Worm (Caenorhabditis elegans) whole organism, L4 larva: ENCODE data around the gene rha-2.
A peak's percentile ranks its signal among the peaks of the same experiment; 100 is the strongest.

ENCODE experiments used
- F26F4.8 ChIP-seq: fragments of 200-800 bp; sonication (Bioruptor generic); conservative IDR thresholded peaks from 2 replicates; pipeline ENCODE4 v1.3.6; 2022; ENCODE audit warnings: missing genetic modification characterization, missing compliant biosample characterization
- F37D6.2 ChIP-seq: sonication (generic microtip); optimal IDR thresholded peaks from 2 replicates; lab custom pipeline; 2016; ENCODE audit warnings: mild to moderate bottlenecking, missing genetic modification characterization, missing compliant biosample characterization
- R02D3.7 ChIP-seq: fragments of 150-350 bp; sonication (generic microtip); optimal IDR thresholded peaks from 3 replicates; lab custom pipeline; 2014; ENCODE audit warnings: missing biosample characterization, missing genetic modification characterization
- T20F7.1 ChIP-seq: fragments of 200-800 bp; sonication (Bioruptor generic); optimal IDR thresholded peaks from 2 replicates; lab custom pipeline; 2018; ENCODE audit warnings: mild to moderate bottlenecking, missing genetic modification characterization, missing compliant biosample characterization
- Y5F2A.4 ChIP-seq: fragments of 200-800 bp; sonication (Bioruptor generic); optimal IDR thresholded peaks from 2 replicates; lab custom pipeline; 2018; ENCODE audit warnings: mild to moderate bottlenecking, missing genetic modification characterization, missing compliant biosample characterization
- Y75B8A.6 ChIP-seq: fragments of 200-800 bp; sonication (Bioruptor generic); IDR thresholded peaks from 2 replicates; pipeline ENCODE4 v1.3.6; 2022; ENCODE audit warnings: missing genetic modification reagents, missing genetic modification characterization, missing compliant biosample characterization
- ZK337.2 ChIP-seq: fragments of 200-800 bp; sonication (Bioruptor generic); IDR thresholded peaks from 2 replicates; pipeline ENCODE4 v1.3.6; 2022; ENCODE audit warnings: missing genetic modification reagents, missing genetic modification characterization, missing compliant biosample characterization
- ama-1 ChIP-seq: fragments of 150-350 bp; optimal IDR thresholded peaks from 2 replicates; lab custom pipeline; 2014; ENCODE audit warnings: inconsistent platforms, mixed read lengths
- ceh-20 ChIP-seq: fragments of 200-800 bp; sonication (Bioruptor generic); IDR thresholded peaks from 2 replicates; pipeline ENCODE4 v1.3.6; 2022; ENCODE audit warnings: missing genetic modification reagents, missing genetic modification characterization, missing compliant biosample characterization
- ceh-44 ChIP-seq: fragments of 200-800 bp; sonication (Bioruptor generic); IDR thresholded peaks from 2 replicates; pipeline ENCODE4 v1.3.6; 2022; ENCODE audit warnings: missing genetic modification reagents, missing genetic modification characterization, missing compliant biosample characterization
- ceh-62 ChIP-seq: sonication (generic microtip); optimal IDR thresholded peaks from 2 replicates; lab custom pipeline; 2017; ENCODE audit warnings: missing biosample characterization, missing genetic modification characterization
- cey-2 ChIP-seq: sonication (generic microtip); optimal IDR thresholded peaks from 3 replicates; lab custom pipeline; 2017; ENCODE audit warnings: missing genetic modification characterization, mild to moderate bottlenecking, missing compliant biosample characterization, antibody characterized with exemption, borderline replicate concordance; ENCODE audit not compliant: insufficient read depth
- daf-12 ChIP-seq: fragments of 150-350 bp; optimal IDR thresholded peaks from 2 replicates; lab custom pipeline; 2014; ENCODE audit warnings: missing biosample characterization, missing genetic modification reagents, missing genetic modification characterization
- dmd-8 ChIP-seq: fragments of 200-800 bp; sonication (Bioruptor generic); IDR thresholded peaks from 2 replicates; pipeline ENCODE4 v1.3.6; 2022; ENCODE audit warnings: missing genetic modification characterization, missing compliant biosample characterization
- duxl-1 ChIP-seq: sonication (generic microtip); optimal IDR thresholded peaks from 2 replicates; lab custom pipeline; 2016; ENCODE audit warnings: mild to moderate bottlenecking, missing genetic modification characterization, moderate library complexity, missing compliant biosample characterization; ENCODE audit not compliant: poor library complexity
- dve-1 ChIP-seq: sonication (generic microtip); optimal IDR thresholded peaks from 2 replicates; lab custom pipeline; 2017; ENCODE audit warnings: antibody characterized with exemption, mild to moderate bottlenecking, missing genetic modification characterization, missing compliant biosample characterization; ENCODE audit not compliant: insufficient read depth
- egl-27 ChIP-seq: sonication (generic microtip); optimal IDR thresholded peaks from 3 replicates; lab custom pipeline; 2017; ENCODE audit warnings: missing biosample characterization, missing genetic modification reagents, missing genetic modification characterization
- hif-1 ChIP-seq, 2 experiments: sonication (generic microtip); optimal IDR thresholded peaks; 2 replicates each; lab custom pipeline; 2016 to 2017; ENCODE audit warnings: missing compliant biosample characterization in 2 of 2, missing genetic modification characterization in 2 of 2, missing genetic modification reagents in 2 of 2, missing genotype in 2 of 2, mild to moderate bottlenecking in 1 of 2
- hmg-1.1 ChIP-seq: fragments of 200-800 bp; sonication (Bioruptor generic); IDR thresholded peaks from 2 replicates; pipeline ENCODE4 v1.3.6; 2022; ENCODE audit warnings: missing genetic modification reagents, missing genetic modification characterization, missing compliant biosample characterization
- lin-13 ChIP-seq: fragments of 150-350 bp; optimal IDR thresholded peaks from 2 replicates; lab custom pipeline; 2014; ENCODE audit warnings: missing biosample characterization, missing genetic modification reagents, missing genetic modification characterization
- lin-38 ChIP-seq: fragments of 200-800 bp; sonication (Bioruptor generic); IDR thresholded peaks from 2 replicates; pipeline ENCODE4 v1.3.6; 2022; ENCODE audit warnings: missing genetic modification reagents, missing genetic modification characterization, missing compliant biosample characterization
- lin-39 ChIP-seq: fragments of 150-350 bp; optimal IDR thresholded peaks from 2 replicates; lab custom pipeline; 2014; ENCODE audit warnings: missing biosample characterization, missing genetic modification reagents, missing genetic modification characterization
- lsy-2 ChIP-seq, 2 experiments: fragments of 150-350 bp in 1 of 2; sonication (generic microtip) in 1 of 2; optimal IDR thresholded peaks; 2 replicates each; lab custom pipeline; 2014 to 2017; ENCODE audit warnings: missing biosample characterization in 2 of 2, missing genetic modification characterization in 2 of 2
- madf-5 ChIP-seq, 2 experiments: fragments of 200-800 bp; sonication (Bioruptor generic); IDR thresholded peaks; 2 replicates each; pipeline ENCODE4 v1.3.6; 2022; ENCODE audit warnings: missing compliant biosample characterization in 2 of 2, missing genetic modification characterization in 2 of 2
- madf-9 ChIP-seq: fragments of 200-800 bp; sonication (Bioruptor generic); conservative IDR thresholded peaks from 2 replicates; pipeline ENCODE4 v1.3.6; 2022; ENCODE audit warnings: missing genetic modification reagents, missing genetic modification characterization, missing compliant biosample characterization
- mes-2 ChIP-seq: sonication (generic microtip); optimal IDR thresholded peaks from 2 replicates; lab custom pipeline; 2016; ENCODE audit warnings: missing genotype, mild to moderate bottlenecking, missing genetic modification characterization, missing compliant biosample characterization; ENCODE audit not compliant: poor library complexity, severe bottlenecking
- mxl-2 ChIP-seq: fragments of 200-800 bp; sonication (Bioruptor generic); conservative IDR thresholded peaks from 2 replicates; pipeline ENCODE4 v1.3.6; 2022; ENCODE audit warnings: missing genetic modification reagents, missing genetic modification characterization, missing compliant biosample characterization
- nhr-10 ChIP-seq: fragments of 150-350 bp; optimal IDR thresholded peaks from 2 replicates; lab custom pipeline; 2014; ENCODE audit warnings: missing biosample characterization, missing genetic modification characterization
- nhr-111 ChIP-seq: fragments of 200-800 bp; sonication (Bioruptor generic); optimal IDR thresholded peaks from 2 replicates; lab custom pipeline; 2018; ENCODE audit warnings: mild to moderate bottlenecking, missing genetic modification characterization, missing compliant biosample characterization
- nhr-237 ChIP-seq: sonication (generic microtip); optimal IDR thresholded peaks from 2 replicates; lab custom pipeline; 2017; ENCODE audit warnings: missing biosample characterization, missing genetic modification characterization
- nhr-25 ChIP-seq: sonication (generic microtip); optimal IDR thresholded peaks from 2 replicates; lab custom pipeline; 2017; ENCODE audit warnings: missing genetic modification characterization, mild to moderate bottlenecking, missing compliant biosample characterization, antibody characterized with exemption, moderate library complexity, borderline replicate concordance; ENCODE audit not compliant: insufficient read depth
- nhr-42 ChIP-seq: fragments of 200-800 bp; sonication (Bioruptor generic); IDR thresholded peaks from 2 replicates; pipeline ENCODE4 v1.3.6; 2022; ENCODE audit warnings: missing genetic modification characterization, missing compliant biosample characterization
- nhr-6 ChIP-seq: fragments of 150-350 bp; optimal IDR thresholded peaks from 2 replicates; lab custom pipeline; 2014; ENCODE audit warnings: missing biosample characterization, missing genetic modification characterization
- nhr-76 ChIP-seq: fragments of 150-350 bp; optimal IDR thresholded peaks from 2 replicates; lab custom pipeline; 2014; ENCODE audit warnings: missing biosample characterization, missing genetic modification characterization
- nhr-77 ChIP-seq: fragments of 150-350 bp; optimal IDR thresholded peaks from 2 replicates; lab custom pipeline; 2014; ENCODE audit warnings: missing biosample characterization, missing genetic modification characterization
- pha-4 ChIP-seq, 2 experiments: fragments of 150-350 bp in 1 of 2; fragments of 200-800 bp in 1 of 2; sonication (Bioruptor generic) in 1 of 2; IDR thresholded peaks in 1 of 2; optimal IDR thresholded peaks in 1 of 2; 2 replicates each; pipeline versions ENCODE4 v1.3.6 to Lab custom; 2014 to 2022; ENCODE audit warnings: missing genetic modification characterization in 2 of 2, missing genetic modification reagents in 2 of 2, missing biosample characterization in 1 of 2, missing compliant biosample characterization in 1 of 2
- php-3 ChIP-seq: fragments of 200-800 bp; sonication (Bioruptor generic); IDR thresholded peaks from 2 replicates; pipeline ENCODE4 v1.3.6; 2022; ENCODE audit warnings: missing genetic modification reagents, missing genetic modification characterization, missing compliant biosample characterization
- rbr-2 ChIP-seq: sonication (generic microtip); optimal IDR thresholded peaks from 2 replicates; lab custom pipeline; 2016; ENCODE audit warnings: missing genotype, missing genetic modification characterization, missing compliant biosample characterization
- sdz-12 ChIP-seq: fragments of 200-800 bp; sonication (Bioruptor generic); optimal IDR thresholded peaks from 2 replicates; lab custom pipeline; 2018; ENCODE audit warnings: mild to moderate bottlenecking, missing genetic modification characterization, missing compliant biosample characterization
- set-16 ChIP-seq: fragments of 200-800 bp; sonication (Bioruptor generic); IDR thresholded peaks from 2 replicates; pipeline ENCODE4 v1.3.6; 2022; ENCODE audit warnings: missing genetic modification reagents, missing genetic modification characterization, missing compliant biosample characterization
- skn-1 ChIP-seq: fragments of 150-350 bp; optimal IDR thresholded peaks from 2 replicates; lab custom pipeline; 2014; ENCODE audit warnings: missing biosample characterization, missing genetic modification characterization
- spr-1 ChIP-seq: sonication (generic microtip); optimal IDR thresholded peaks from 2 replicates; lab custom pipeline; 2016; ENCODE audit warnings: mild to moderate bottlenecking, missing genetic modification characterization, missing compliant biosample characterization
- unc-39 ChIP-seq: sonication (generic microtip); optimal IDR thresholded peaks from 2 replicates; lab custom pipeline; 2017; ENCODE audit warnings: missing biosample characterization, missing genetic modification characterization
- unc-62 ChIP-seq, 3 experiments: fragments of 150-350 bp in 1 of 3; sonication (generic microtip); optimal IDR thresholded peaks in 2 of 3; peaks in 1 of 3; 1 replicate in 1 of 3; 2 replicates in 2 of 3; lab custom pipeline; 2014 to 2017; ENCODE audit warnings: missing biosample characterization in 3 of 3, missing genetic modification characterization in 3 of 3, missing genetic modification reagents in 3 of 3, missing genotype in 1 of 3
- vab-7 ChIP-seq: fragments of 200-800 bp; sonication (Bioruptor generic); IDR thresholded peaks from 2 replicates; pipeline ENCODE4 v1.3.6; 2022; ENCODE audit warnings: missing genetic modification reagents, missing genetic modification characterization, missing compliant biosample characterization
- zag-1 ChIP-seq: fragments of 150-350 bp; optimal IDR thresholded peaks from 2 replicates; lab custom pipeline; 2014; ENCODE audit warnings: missing biosample characterization, missing genetic modification characterization
- zfp-2 ChIP-seq: sonication (generic microtip); optimal IDR thresholded peaks from 2 replicates; lab custom pipeline; 2016; ENCODE audit warnings: mild to moderate bottlenecking, missing genetic modification characterization, missing compliant biosample characterization
- zip-11 ChIP-seq: fragments of 200-800 bp; sonication (Bioruptor generic); IDR thresholded peaks from 2 replicates; pipeline ENCODE4 v1.3.6; 2022; ENCODE audit warnings: missing genetic modification characterization, missing compliant biosample characterization
- zip-2 ChIP-seq: fragments of 150-350 bp; optimal IDR thresholded peaks from 2 replicates; lab custom pipeline; 2014; ENCODE audit warnings: missing biosample characterization, missing genetic modification characterization

rha-2 gene

DNA sequence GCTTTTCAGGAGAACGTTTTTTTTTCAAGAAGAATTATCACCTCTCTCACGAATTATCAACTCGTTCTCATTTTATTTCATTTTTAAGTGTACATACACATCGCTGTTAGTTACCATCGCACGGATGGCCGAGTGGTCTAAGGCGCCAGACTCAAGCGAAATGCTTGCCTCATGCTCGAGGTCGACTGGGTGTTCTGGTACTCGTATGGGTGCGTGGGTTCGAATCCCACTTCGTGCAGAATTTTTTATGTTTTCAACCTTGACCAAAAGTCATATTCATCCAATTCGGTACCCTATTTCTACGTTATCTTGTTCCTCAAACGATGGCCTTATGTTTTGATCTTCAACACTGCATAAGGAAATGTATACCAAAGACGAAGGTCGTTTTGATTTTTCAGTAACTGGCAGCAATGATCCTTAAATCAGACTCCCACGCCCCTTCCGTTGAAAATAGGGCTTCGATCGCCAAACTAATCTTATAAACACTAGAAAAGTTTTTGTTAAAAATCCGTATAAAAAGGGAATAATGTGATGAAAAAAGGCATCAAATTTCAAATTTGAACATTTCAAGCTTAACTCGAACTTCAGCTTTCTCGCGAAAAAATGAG lies 24.9 kb upstream of the rha-2 start, which contains the start of gene fip-1 (continued):
- no peak for TF ChIP-seq R02D3.7 (tag; lab: Kevin White, UChicago)
- TF ChIP-seq pha-4 (GFP tag; IDR thresholded peaks at IDR 0.05; lab: Robert Waterston, UW): peak; percentile 80
- TF ChIP-seq pha-4 (tag; optimal IDR thresholded peaks at IDR 0.05; lab: Kevin White, UChicago): no peak
- no peak for TF ChIP-seq lsy-2 (tag; optimal IDR thresholded peaks at IDR 0.05; lab: Kevin White, UChicago)
- TF ChIP-seq zag-1 (tag; lab: Kevin White, UChicago): no peak
- no peak for TF ChIP-seq unc-39 (tag; lab: Kevin White, UChicago)
- peak; percentile 16 for TF ChIP-seq lin-13
- no peak for TF ChIP-seq ceh-62
- TF ChIP-seq Y75B8A.6 (GFP tag; lab: Robert Waterston, UW): no peak
- no peak for TF ChIP-seq T20F7.1
- TF ChIP-seq zip-11: no peak
- TF ChIP-seq unc-62 (GFP tag; optimal IDR thresholded peaks at IDR 0.05 in 1 of 2; lab: Kevin White, UChicago): no peak
- TF ChIP-seq unc-62 (tag; optimal IDR thresholded peaks at IDR 0.05; lab: Kevin White, UChicago): no peak
- peak; percentile 15 for TF ChIP-seq rbr-2 (tag; lab: Kevin White, UChicago)
- no peak for TF ChIP-seq daf-12
- peak; percentile 51; the same call in 1 of the 2 replicates for TF ChIP-seq ceh-20
- TF ChIP-seq zip-2: no peak
- no peak for TF ChIP-seq nhr-76 (tag; lab: Kevin White, UChicago)
- TF ChIP-seq ZK337.2: peak; percentile 77
- TF ChIP-seq F37D6.2: no peak
- TF ChIP-seq madf-9 (GFP tag; lab: Robert Waterston, UW): 0 out of 2 replicates have a peak, but pooled peaks have one; percentile 57
- peak; percentile 66 for TF ChIP-seq duxl-1 (tag; lab: Kevin White, UChicago)
- TF ChIP-seq nhr-111: no peak
- peak; percentile 81 for TF ChIP-seq vab-7 (GFP tag; lab: Robert Waterston, UW)
- peak; percentile 91 for TF ChIP-seq dmd-8 (GFP tag; lab: Robert Waterston, UW)
- peak; percentile 41 for TF ChIP-seq hmg-1.1
- TF ChIP-seq mxl-2 (GFP tag; lab: Robert Waterston, UW): no peak
- no peak for TF ChIP-seq nhr-10
- no peak for TF ChIP-seq nhr-6
- TF ChIP-seq zfp-2 (tag; lab: Kevin White, UChicago): no peak
- TF ChIP-seq madf-5 (GFP tag; IDR thresholded peaks at IDR 0.05; lab: Robert Waterston, UW): peak; percentile 40 to 69; a peak in 1 of 4 replicates
- TF ChIP-seq lin-39 (tag; lab: Kevin White, UChicago): no peak
- peak; percentile 48; the same call in 1 of the 2 replicates for TF ChIP-seq nhr-42 (GFP tag; lab: Robert Waterston, UW)
- no peak for TF ChIP-seq Y5F2A.4 (GFP tag; lab: Kevin White, UChicago)
- TF ChIP-seq nhr-77: no peak
- TF ChIP-seq dve-1 (tag; lab: Kevin White, UChicago): peak; percentile 37
- no peak for TF ChIP-seq hif-1 (tag; optimal IDR thresholded peaks at IDR 0.05; lab: Kevin White, UChicago)
- TF ChIP-seq skn-1 (tag; lab: Kevin White, UChicago): no peak
- TF ChIP-seq ama-1 (lab: Kevin White, UChicago): no peak
- peak; percentile 73 for TF ChIP-seq lin-38 (GFP tag; lab: Robert Waterston, UW)
- no peak for TF ChIP-seq egl-27 (tag; lab: Kevin White, UChicago)
- no peak for TF ChIP-seq sdz-12 (GFP tag; lab: Kevin White, UChicago)
- peak; percentile 55 for TF ChIP-seq mes-2 (tag; lab: Kevin White, UChicago)
- peak; percentile 84 for TF ChIP-seq F26F4.8 (GFP tag; lab: Robert Waterston, UW)
- no peak for TF ChIP-seq php-3 (GFP tag; lab: Robert Waterston, UW)
- TF ChIP-seq ceh-44 (GFP tag; lab: Robert Waterston, UW): 0 out of 2 replicates have a peak, but pooled peaks have one; percentile 49
- TF ChIP-seq nhr-237 (tag; lab: Kevin White, UChicago): no peak
- no peak for TF ChIP-seq set-16
- no peak for TF ChIP-seq spr-1 (tag; lab: Kevin White, UChicago)
- no peak for TF ChIP-seq cey-2 (tag; lab: Kevin White, UChicago)
- no peak for TF ChIP-seq nhr-25
